Worm (Caenorhabditis elegans) whole organism, L4/young adult: ENCODE data around the gene alp-1.

Experiments
- dao-5 ChIP-seq: sonication (generic microtip); optimal IDR thresholded peaks from 2 replicates; lab custom pipeline; 2016; ENCODE audit warnings: missing genotype, missing genetic modification characterization, moderate library complexity, missing compliant biosample characterization
- him-1 ChIP-seq: sonication (generic microtip); optimal IDR thresholded peaks from 2 replicates; lab custom pipeline; 2016; ENCODE audit warnings: missing genotype, missing genetic modification reagents, missing genetic modification characterization, missing compliant biosample characterization

DNA sequence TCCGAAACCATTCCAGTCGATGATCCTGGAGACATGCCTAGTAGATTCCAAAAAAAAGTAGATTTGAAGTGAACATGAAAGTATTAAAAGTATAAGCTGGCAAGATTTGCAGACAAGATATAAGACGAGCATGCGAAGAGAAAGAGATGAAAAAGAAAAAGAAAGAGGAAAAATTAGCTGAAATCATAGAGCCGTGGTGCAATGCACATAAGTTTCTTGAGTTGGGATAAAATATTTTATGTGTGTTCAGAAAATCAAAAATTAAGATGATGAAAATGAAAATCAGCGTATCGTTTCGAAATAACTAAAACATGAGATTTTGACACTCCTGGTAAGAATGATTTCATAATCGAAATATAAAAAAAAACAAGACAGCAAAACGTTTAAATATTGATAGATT lies 7.8 kb upstream of the alp-1 start, which contains the start of gene T11B7.2:
- TF ChIP-seq him-1 (tag; lab: Kevin White, UChicago) (no peak), dao-5 (tag; lab: Kevin White, UChicago) (no peak)
